Worm (Caenorhabditis elegans): ENCODE data around the gene T28A8.4.

The T28A8.4 gene

DNA sequence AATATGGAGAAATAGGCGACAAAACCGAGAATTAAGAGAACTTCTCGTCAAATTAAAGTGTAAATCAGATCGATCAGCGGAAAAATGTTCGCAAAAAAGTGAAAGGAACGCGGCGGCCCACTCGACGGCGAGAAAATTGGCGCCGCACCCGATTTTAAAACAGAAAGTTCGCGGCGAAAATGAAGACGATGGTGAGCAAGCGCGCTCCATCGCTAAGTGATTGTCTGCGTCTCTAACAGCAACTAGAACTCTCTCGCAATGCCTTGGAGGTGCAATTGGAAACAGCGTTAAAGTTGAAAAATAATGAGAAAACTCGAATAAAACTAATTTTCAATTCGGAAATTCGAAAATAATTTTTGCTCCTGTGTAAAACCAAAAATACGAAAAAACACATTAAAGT lies 26.5 kb downstream of the T28A8.4 start:
- TF ChIP-seq pes-1 (GFP tag; IDR thresholded peaks at IDR 0.05) (0 out of 2 replicates have a peak, but pooled peaks have one; percentile 2), hmg-4 (GFP tag; optimal IDR thresholded peaks at IDR 0.05) (no peak)

ce11 chrIII:13530838-13531237 lies 27.4 kb downstream of the T28A8.4 start:
- TF ChIP-seq aly-1 (tag; optimal IDR thresholded peaks at IDR 0.05) (no peak), ceh-36 (tag; optimal IDR thresholded peaks at IDR 0.05) (no peak), hnd-1 (tag; optimal IDR thresholded peaks at IDR 0.05) (no peak), tra-4 (tag; optimal IDR thresholded peaks at IDR 0.05) (no peak), ceh-13 (GFP tag; optimal IDR thresholded peaks at IDR 0.05) (no peak), flt-1 (GFP tag; IDR thresholded peaks at IDR 0.05) (no peak), ets-7 (tag; optimal IDR thresholded peaks at IDR 0.05) (no peak), sea-1 (GFP tag; conservative IDR thresholded peaks at IDR 0.05) (no peak), scrt-1 (GFP tag; IDR thresholded peaks at IDR 0.05) (no peak), ama-1 (optimal IDR thresholded peaks at IDR 0.05) (no peak), B0310.2 (tag; optimal IDR thresholded peaks at IDR 0.05) (no peak), hmg-4 (GFP tag; optimal IDR thresholded peaks at IDR 0.05) (no peak), tbx-11 (GFP tag; IDR thresholded peaks at IDR 0.05) (no peak)

DNA sequence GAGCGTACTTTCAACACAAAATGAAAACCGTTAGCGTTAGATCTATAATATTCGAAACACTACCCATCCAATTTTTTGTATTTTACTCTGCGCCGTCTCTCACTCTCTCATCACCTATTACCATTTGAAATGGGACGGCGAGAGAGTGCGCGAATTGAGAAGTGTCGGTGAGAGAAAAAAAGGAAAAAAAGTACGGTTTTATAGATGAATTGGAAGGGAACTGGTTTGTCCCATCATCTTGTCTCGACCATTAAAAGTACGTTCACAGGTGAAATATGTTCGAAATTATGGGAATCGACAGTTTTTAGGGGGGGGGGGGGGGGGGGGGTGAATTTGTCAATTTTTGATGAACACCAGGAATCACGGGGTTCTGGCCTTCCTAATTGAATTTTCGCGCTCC lies 31.2 kb downstream of the T28A8.4 start:
- TF ChIP-seq pes-1 (GFP tag; IDR thresholded peaks at IDR 0.05): no peak
- TF ChIP-seq flt-1 (GFP tag; IDR thresholded peaks at IDR 0.05): no peak
- no peak for TF ChIP-seq aly-1 (tag; optimal IDR thresholded peaks at IDR 0.05)
- no peak for TF ChIP-seq ets-7 (tag; optimal IDR thresholded peaks at IDR 0.05)
- no peak for TF ChIP-seq sea-1 (GFP tag; conservative IDR thresholded peaks at IDR 0.05)
- no peak for TF ChIP-seq ama-1 (optimal IDR thresholded peaks at IDR 0.05)
- no peak for TF ChIP-seq scrt-1 (GFP tag; IDR thresholded peaks at IDR 0.05)
- TF ChIP-seq ceh-13 (GFP tag; optimal IDR thresholded peaks at IDR 0.05): no peak
- TF ChIP-seq ceh-36 (tag; optimal IDR thresholded peaks at IDR 0.05): no peak
- TF ChIP-seq hmbx-1 (tag; optimal IDR thresholded peaks at IDR 0.05): no peak
- no peak for TF ChIP-seq B0310.2 (tag; optimal IDR thresholded peaks at IDR 0.05)
- no peak for TF ChIP-seq hmg-4 (GFP tag; optimal IDR thresholded peaks at IDR 0.05)
- TF ChIP-seq tbx-11 (GFP tag; IDR thresholded peaks at IDR 0.05): no peak
- no peak for TF ChIP-seq F13C5.2 (tag; optimal IDR thresholded peaks at IDR 0.05)
- no peak for TF ChIP-seq hnd-1 (tag; optimal IDR thresholded peaks at IDR 0.05)
- no peak for TF ChIP-seq tra-4 (tag; optimal IDR thresholded peaks at IDR 0.05)
- no peak for TF ChIP-seq tbx-37 (GFP tag; conservative IDR thresholded peaks at IDR 0.05)

ce11 chrIII:13535735-13536390 lies 32.4 kb downstream of the T28A8.4 start:
- no peak for TF ChIP-seq ceh-36 (tag; optimal IDR thresholded peaks at IDR 0.05)
- TF ChIP-seq tbx-37 (GFP tag; conservative IDR thresholded peaks at IDR 0.05): no peak
- TF ChIP-seq F13C5.2 (tag; optimal IDR thresholded peaks at IDR 0.05): no peak
- TF ChIP-seq hnd-1 (tag; optimal IDR thresholded peaks at IDR 0.05): no peak
- TF ChIP-seq B0310.2 (tag; optimal IDR thresholded peaks at IDR 0.05): no peak
- no peak for TF ChIP-seq ama-1 (optimal IDR thresholded peaks at IDR 0.05)
- TF ChIP-seq tbx-11 (GFP tag; IDR thresholded peaks at IDR 0.05): no peak
- no peak for TF ChIP-seq hmbx-1 (tag; optimal IDR thresholded peaks at IDR 0.05)

DNA sequence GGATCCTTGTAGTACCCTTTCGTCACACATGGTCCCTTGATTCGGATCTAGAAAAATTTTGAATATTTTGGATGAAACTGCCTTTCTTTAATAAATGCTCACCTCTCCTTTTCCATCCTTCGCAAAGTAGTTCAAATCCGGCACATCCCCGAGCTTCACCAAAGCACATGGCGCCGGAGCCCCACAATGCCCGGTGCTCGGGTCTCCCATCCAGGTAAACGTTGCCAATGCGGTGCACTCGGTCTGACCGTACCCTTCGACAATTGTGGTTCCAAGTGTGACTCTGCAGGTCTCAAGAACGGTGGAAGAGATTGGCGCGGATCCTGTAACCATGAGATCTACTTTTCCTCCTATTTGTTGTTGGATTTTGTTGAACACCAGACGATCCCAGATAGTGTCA lies 37.3 kb downstream of the T28A8.4 start:
- TF ChIP-seq hmbx-1 (tag; optimal IDR thresholded peaks at IDR 0.05) (no peak), hnd-1 (tag; optimal IDR thresholded peaks at IDR 0.05) (no peak), tra-4 (tag; optimal IDR thresholded peaks at IDR 0.05) (no peak), tbx-37 (GFP tag; conservative IDR thresholded peaks at IDR 0.05) (no peak), scrt-1 (GFP tag; IDR thresholded peaks at IDR 0.05) (no peak), aly-1 (tag; optimal IDR thresholded peaks at IDR 0.05) (no peak), F13C5.2 (tag; optimal IDR thresholded peaks at IDR 0.05) (no peak), hmg-4 (GFP tag; optimal IDR thresholded peaks at IDR 0.05) (no peak), ets-7 (tag; optimal IDR thresholded peaks at IDR 0.05) (no peak), flt-1 (GFP tag; IDR thresholded peaks at IDR 0.05) (no peak), B0310.2 (tag; optimal IDR thresholded peaks at IDR 0.05) (no peak), tbx-11 (GFP tag; IDR thresholded peaks at IDR 0.05) (no peak), ama-1 (optimal IDR thresholded peaks at IDR 0.05) (no peak), ceh-13 (GFP tag; optimal IDR thresholded peaks at IDR 0.05) (no peak), ceh-36 (tag; optimal IDR thresholded peaks at IDR 0.05) (no peak), pes-1 (GFP tag; IDR thresholded peaks at IDR 0.05) (no peak)

- TF ChIP-seq hnd-1 (tag; optimal IDR thresholded peaks at IDR 0.05) (no peak), sea-1 (GFP tag; conservative IDR thresholded peaks at IDR 0.05) (no peak), ceh-36 (tag; optimal IDR thresholded peaks at IDR 0.05) (no peak), ceh-13 (GFP tag; optimal IDR thresholded peaks at IDR 0.05) (no peak), ets-7 (tag; optimal IDR thresholded peaks at IDR 0.05) (no peak), hmbx-1 (tag; optimal IDR thresholded peaks at IDR 0.05) (no peak), flt-1 (GFP tag; IDR thresholded peaks at IDR 0.05) (no peak), scrt-1 (GFP tag; IDR thresholded peaks at IDR 0.05) (no peak), ama-1 (optimal IDR thresholded peaks at IDR 0.05) (no peak), B0310.2 (tag; optimal IDR thresholded peaks at IDR 0.05) (no peak), tra-4 (tag; optimal IDR thresholded peaks at IDR 0.05) (no peak), tbx-11 (GFP tag; IDR thresholded peaks at IDR 0.05) (no peak), pes-1 (GFP tag; IDR thresholded peaks at IDR 0.05) (no peak), tbx-37 (GFP tag; conservative IDR thresholded peaks at IDR 0.05) (no peak), hmg-4 (GFP tag; optimal IDR thresholded peaks at IDR 0.05) (no peak), F13C5.2 (tag; optimal IDR thresholded peaks at IDR 0.05) (no peak)
Observed at ce11 chrIII:13542458-13542857, 39.0 kb downstream of the T28A8.4 start.

- no peak for TF ChIP-seq pes-1 (GFP tag; IDR thresholded peaks at IDR 0.05)
- no peak for TF ChIP-seq ceh-13 (GFP tag; optimal IDR thresholded peaks at IDR 0.05)
- no peak for TF ChIP-seq tra-4 (tag; optimal IDR thresholded peaks at IDR 0.05)
- no peak for TF ChIP-seq sea-1 (GFP tag; conservative IDR thresholded peaks at IDR 0.05)
- no peak for TF ChIP-seq scrt-1 (GFP tag; IDR thresholded peaks at IDR 0.05)
- TF ChIP-seq ets-7 (tag; optimal IDR thresholded peaks at IDR 0.05): no peak
- TF ChIP-seq flt-1 (GFP tag; IDR thresholded peaks at IDR 0.05): no peak
- TF ChIP-seq B0310.2 (tag; optimal IDR thresholded peaks at IDR 0.05): no peak
- TF ChIP-seq hmg-4 (GFP tag; optimal IDR thresholded peaks at IDR 0.05): no peak
- no peak for TF ChIP-seq hmbx-1 (tag; optimal IDR thresholded peaks at IDR 0.05)
- no peak for TF ChIP-seq tbx-37 (GFP tag; conservative IDR thresholded peaks at IDR 0.05)
- no peak for TF ChIP-seq ama-1 (optimal IDR thresholded peaks at IDR 0.05)
- TF ChIP-seq F13C5.2 (tag; optimal IDR thresholded peaks at IDR 0.05): no peak
- no peak for TF ChIP-seq ceh-36 (tag; optimal IDR thresholded peaks at IDR 0.05)
- no peak for TF ChIP-seq aly-1 (tag; optimal IDR thresholded peaks at IDR 0.05)
Observed at ce11 chrIII:13543434-13543833, 40.0 kb downstream of the T28A8.4 start, which contains the start of gene acs-5. TSS of gene acs-5 (minus strand) at chrIII:13543534.
